Fruit fly (Drosophila melanogaster) whole organism, embryonic: ENCODE results near the gene Nab2.

ENCODE experiments used
- CG11696 ChIP-seq: fragments of 200-800 bp; sonication (Bioruptor generic); IDR thresholded peaks from 2 replicates; pipeline ENCODE4 v1.3.6; 2022; ENCODE audit warnings: missing biosample characterization, missing genetic modification characterization
- CG12155 ChIP-seq: fragments of 200-800 bp; sonication (Bioruptor generic); optimal IDR thresholded peaks from 3 replicates; lab custom pipeline; 2016; ENCODE audit warnings: missing biosample characterization, missing genetic modification characterization
- CG13894 ChIP-seq: fragments of 200-800 bp; sonication (Bioruptor generic); optimal IDR thresholded peaks from 3 replicates; lab custom pipeline; 2018; ENCODE audit warnings: missing biosample characterization, mild to moderate bottlenecking, missing genetic modification characterization, moderate library complexity
- CG14667 ChIP-seq: fragments of 200-800 bp; sonication (Bioruptor generic); IDR thresholded peaks from 2 replicates; pipeline ENCODE4 v1.3.6; 2022; ENCODE audit warnings: missing biosample characterization, missing genetic modification characterization
- CG15696 ChIP-seq: fragments of 200-800 bp; sonication (Bioruptor generic); optimal IDR thresholded peaks from 2 replicates; lab custom pipeline; 2019; ENCODE audit warnings: missing biosample characterization, mild to moderate bottlenecking, missing genetic modification characterization, moderate library complexity
- CG17186 ChIP-seq: fragments of 200-800 bp; sonication (Bioruptor generic); optimal IDR thresholded peaks from 3 replicates; lab custom pipeline; 2017; ENCODE audit warnings: missing biosample characterization, missing genetic modification reagents, missing genetic modification characterization
- CG17359 ChIP-seq: fragments of 200-800 bp; sonication (Bioruptor generic); optimal IDR thresholded peaks from 3 replicates; lab custom pipeline; 2018; ENCODE audit warnings: missing biosample characterization, mild to moderate bottlenecking, missing genetic modification characterization, moderate library complexity
- CG17802 ChIP-seq: fragments of 200-800 bp; sonication (Bioruptor generic); optimal IDR thresholded peaks from 2 replicates; lab custom pipeline; 2018; ENCODE audit warnings: missing biosample characterization, mild to moderate bottlenecking, missing genetic modification characterization, moderate library complexity
- CG1792 ChIP-seq: fragments of 200-800 bp; sonication (Bioruptor generic); optimal IDR thresholded peaks from 2 replicates; lab custom pipeline; 2016; ENCODE audit warnings: missing biosample characterization, missing genetic modification characterization
- CG32772 ChIP-seq: fragments of 200-800 bp; sonication (Bioruptor generic); IDR thresholded peaks from 2 replicates; pipeline ENCODE4 v1.3.6; 2022; ENCODE audit warnings: missing biosample characterization, missing genetic modification characterization
- CG34422 ChIP-seq: fragments of 200-800 bp; sonication (Bioruptor generic); IDR thresholded peaks from 3 replicates; pipeline ENCODE4 v1.3.6; 2022; ENCODE audit warnings: missing biosample characterization, missing genetic modification characterization
- CG43689 ChIP-seq: fragments of 200-800 bp; sonication (Bioruptor generic); IDR thresholded peaks from 2 replicates; pipeline ENCODE4 v1.3.6; 2022; ENCODE audit warnings: missing biosample characterization, missing genetic modification characterization
- CG5245 ChIP-seq: fragments of 200-800 bp; sonication (Bioruptor generic); optimal IDR thresholded peaks from 3 replicates; lab custom pipeline; 2016; ENCODE audit warnings: missing biosample characterization, missing genetic modification characterization
- CG7271 ChIP-seq: fragments of 200-800 bp; sonication (Bioruptor generic); optimal IDR thresholded peaks from 2 replicates; lab custom pipeline; 2018; ENCODE audit warnings: missing biosample characterization, mild to moderate bottlenecking, missing genetic modification characterization, moderate library complexity
- CG7928 ChIP-seq: fragments of 200-800 bp; sonication (Bioruptor generic); optimal IDR thresholded peaks from 2 replicates; lab custom pipeline; 2017; ENCODE audit warnings: missing biosample characterization, mild to moderate bottlenecking, missing genetic modification characterization
- CG7963 ChIP-seq: fragments of 200-800 bp; sonication (Bioruptor generic); IDR thresholded peaks from 3 replicates; pipeline ENCODE4 v1.3.6; 2022; ENCODE audit warnings: missing biosample characterization, missing genetic modification characterization; ENCODE audit not compliant: partially characterized antibody
- CG9215 ChIP-seq: fragments of 200-800 bp; sonication (Bioruptor generic); IDR thresholded peaks from 2 replicates; pipeline ENCODE4 v1.3.6; 2022; ENCODE audit warnings: missing biosample characterization, missing genetic modification characterization
- CkIIα-i1 ChIP-seq: fragments of 200-800 bp; sonication (Bioruptor generic); IDR thresholded peaks from 2 replicates; pipeline ENCODE4 v1.3.6; 2022; ENCODE audit warnings: missing biosample characterization, missing genetic modification characterization
- Deaf1 ChIP-seq: fragments of 200-800 bp; optimal IDR thresholded peaks from 3 replicates; lab custom pipeline; 2019; ENCODE audit warnings: missing biosample characterization, mild to moderate bottlenecking, missing genetic modification characterization, moderate library complexity
- Doc2 ChIP-seq: fragments of 200-800 bp; sonication (Bioruptor generic); IDR thresholded peaks from 2 replicates; pipeline ENCODE4 v1.3.6; 2022; ENCODE audit warnings: missing biosample characterization, missing genetic modification characterization
- Ets65A ChIP-seq: fragments of 200-800 bp; sonication (Bioruptor generic); peaks from one replicate; lab custom pipeline; 2016; ENCODE audit warnings: missing biosample characterization, missing genetic modification characterization
- Hr3 ChIP-seq: fragments of 200-800 bp; sonication (Bioruptor generic); optimal IDR thresholded peaks from 3 replicates; lab custom pipeline; 2016; ENCODE audit warnings: missing biosample characterization, missing genetic modification characterization
- Jarid2 ChIP-seq: fragments of 200-800 bp; sonication (Bioruptor generic); optimal IDR thresholded peaks from 3 replicates; lab custom pipeline; 2017; ENCODE audit warnings: mild to moderate bottlenecking, missing biosample characterization, missing genetic modification reagents, missing genetic modification characterization
- Mad ChIP-seq: fragments of 200-800 bp; sonication (Bioruptor generic); optimal IDR thresholded peaks from 2 replicates; lab custom pipeline; 2016; ENCODE audit warnings: missing biosample characterization, missing genetic modification characterization
- Mrtf ChIP-seq: fragments of 200-800 bp; sonication (Bioruptor generic); IDR thresholded peaks from 3 replicates; pipeline ENCODE4 v1.3.6; 2022; ENCODE audit warnings: missing biosample characterization, missing genetic modification characterization
- NfI ChIP-seq: fragments of 200-800 bp; sonication (Bioruptor generic); optimal IDR thresholded peaks from 3 replicates; lab custom pipeline; 2018; ENCODE audit warnings: missing biosample characterization, mild to moderate bottlenecking, missing genetic modification characterization, moderate library complexity
- Pdp1 ChIP-seq, 2 experiments: fragments of 200-800 bp; sonication (Bioruptor generic); optimal IDR thresholded peaks; 3 replicates each; lab custom pipeline; 2016; ENCODE audit warnings: missing biosample characterization in 2 of 2, missing genetic modification characterization in 2 of 2, mild to moderate bottlenecking in 1 of 2, moderate library complexity in 1 of 2
- Side ChIP-seq: fragments of 200-800 bp; sonication (Bioruptor generic); optimal IDR thresholded peaks from 2 replicates; lab custom pipeline; 2016; ENCODE audit warnings: missing biosample characterization, missing genetic modification characterization
- Sin3A ChIP-seq: fragments of >200 bp; optimal IDR thresholded peaks from 2 replicates; lab custom pipeline; 2018
- Ssrp ChIP-seq: fragments of 200-800 bp; sonication (Bioruptor generic); optimal IDR thresholded peaks from 2 replicates; lab custom pipeline; 2018; ENCODE audit warnings: missing biosample characterization, mild to moderate bottlenecking, missing genetic modification characterization, moderate library complexity
- Tbp ChIP-seq: fragments of >200 bp; optimal IDR thresholded peaks from 2 replicates; lab custom pipeline; 2018; ENCODE audit warnings: missing biosample characterization, missing genetic modification characterization
- Usf ChIP-seq: fragments of 200-800 bp; sonication (Bioruptor generic); optimal IDR thresholded peaks from 2 replicates; lab custom pipeline; 2017; ENCODE audit warnings: missing genotype, missing biosample characterization, missing genetic modification characterization
- ase ChIP-seq: fragments of 200-800 bp; sonication (Bioruptor generic); IDR thresholded peaks from 3 replicates; pipeline ENCODE4 v1.3.6; 2022; ENCODE audit warnings: missing biosample characterization, missing genetic modification characterization
- chm ChIP-seq: fragments of 200-800 bp; sonication (Bioruptor generic); IDR thresholded peaks from 2 replicates; pipeline ENCODE4 v1.3.6; 2022; ENCODE audit warnings: missing biosample characterization, missing genetic modification characterization
- dimm ChIP-seq: fragments of 200-800 bp; sonication (Bioruptor generic); IDR thresholded peaks from 2 replicates; pipeline ENCODE4 v1.3.6; 2022; ENCODE audit warnings: missing biosample characterization, missing genetic modification characterization
- disco-r ChIP-seq: fragments of 200-800 bp; sonication (Bioruptor generic); optimal IDR thresholded peaks from 2 replicates; lab custom pipeline; 2016; ENCODE audit warnings: missing biosample characterization, missing genetic modification characterization
- dysf ChIP-seq: fragments of 200-800 bp; sonication (Bioruptor generic); IDR thresholded peaks from 3 replicates; pipeline ENCODE4 v1.3.6; 2022; ENCODE audit warnings: missing biosample characterization, missing genetic modification characterization
- gcm ChIP-seq: fragments of 200-800 bp; sonication (Bioruptor generic); optimal IDR thresholded peaks from 2 replicates; lab custom pipeline; 2019; ENCODE audit warnings: missing biosample characterization, mild to moderate bottlenecking, missing genetic modification characterization, moderate library complexity
- gem ChIP-seq: fragments of 200-800 bp; sonication (Bioruptor generic); optimal IDR thresholded peaks from 2 replicates; lab custom pipeline; 2019; ENCODE audit warnings: missing biosample characterization, mild to moderate bottlenecking, missing genetic modification characterization, moderate library complexity
- gfzf ChIP-seq: fragments of 200-800 bp; sonication (Bioruptor generic); optimal IDR thresholded peaks from 2 replicates; lab custom pipeline; 2016; ENCODE audit warnings: missing biosample characterization, mild to moderate bottlenecking, missing genetic modification characterization, moderate library complexity
- kah ChIP-seq: fragments of 200-800 bp; sonication (Bioruptor generic); optimal IDR thresholded peaks from 2 replicates; lab custom pipeline; 2018; ENCODE audit warnings: missing biosample characterization, mild to moderate bottlenecking, missing genetic modification characterization
- kni ChIP-seq: fragments of 200-800 bp; sonication (Bioruptor generic); optimal IDR thresholded peaks from 3 replicates; lab custom pipeline; 2017; ENCODE audit warnings: mild to moderate bottlenecking, missing biosample characterization, missing genetic modification reagents, missing genetic modification characterization
- mld ChIP-seq: fragments of 200-800 bp; sonication (Bioruptor generic); IDR thresholded peaks from 3 replicates; pipeline ENCODE4 v1.3.6; 2022; ENCODE audit warnings: missing biosample characterization, missing genetic modification characterization; ENCODE audit not compliant: partially characterized antibody
- slou ChIP-seq: fragments of 200-800 bp; sonication (Bioruptor generic); optimal IDR thresholded peaks from 3 replicates; lab custom pipeline; 2016; ENCODE audit warnings: missing biosample characterization, missing genetic modification characterization
- sr ChIP-seq: fragments of 200-800 bp; sonication (Bioruptor generic); IDR thresholded peaks from 3 replicates; pipeline ENCODE4 v1.3.6; 2022; ENCODE audit warnings: missing biosample characterization, missing genetic modification characterization
- stwl ChIP-seq: fragments of 200-800 bp; sonication (Bioruptor generic); optimal IDR thresholded peaks from 3 replicates; lab custom pipeline; 2018; ENCODE audit warnings: missing biosample characterization, mild to moderate bottlenecking, missing genetic modification characterization, moderate library complexity
- tll ChIP-seq, 2 experiments: fragments of 200-800 bp in 1 of 2; fragments of >200 bp in 1 of 2; sonication (Bioruptor generic) in 1 of 2; optimal IDR thresholded peaks; 2 replicates each; lab custom pipeline; 2017 to 2019; ENCODE audit warnings: missing biosample characterization in 2 of 2, missing genetic modification characterization in 2 of 2, mild to moderate bottlenecking in 1 of 2, moderate library complexity in 1 of 2
- trem ChIP-seq: fragments of 200-800 bp; optimal IDR thresholded peaks from 3 replicates; lab custom pipeline; 2019; ENCODE audit warnings: missing biosample characterization, mild to moderate bottlenecking, missing genetic modification characterization, moderate library complexity
- vfl ChIP-seq: fragments of 200-800 bp; sonication (Bioruptor generic); optimal IDR thresholded peaks from 2 replicates; lab custom pipeline; 2016; ENCODE audit warnings: missing biosample characterization, missing genetic modification characterization
- wdn ChIP-seq: fragments of 200-800 bp; sonication (Bioruptor generic); IDR thresholded peaks from 2 replicates; pipeline ENCODE4 v1.3.6; 2022; ENCODE audit warnings: missing biosample characterization, missing genetic modification characterization

Gene Nab2

dm6 chr3R:24318217-24319082 is at the start of gene Nab2, which contains the start of gene BRWD3 (continued):
- no peak for TF ChIP-seq gem (tag; lab: Kevin White, UChicago)
- peak in 1 of 2 experiments; percentile 28 for TF ChIP-seq Pdp1 (GFP tag; optimal IDR thresholded peaks at IDR 0.05; lab: Kevin White, UChicago)
- TF ChIP-seq CG11696 (GFP tag; lab: Robert Waterston, UW): no peak
- TF ChIP-seq kni: no peak
- TF ChIP-seq Usf (GFP tag; lab: Kevin White, UChicago): no peak
- TF ChIP-seq vfl: no peak
- TF ChIP-seq CG17186 (GFP tag; lab: Kevin White, UChicago): no peak
- no peak for TF ChIP-seq slou (GFP tag; lab: Kevin White, UChicago)
- TF ChIP-seq CG7271 (tag; lab: Kevin White, UChicago): no peak
- TF ChIP-seq Mrtf (GFP tag; lab: Robert Waterston, UW): no peak
- no peak for TF ChIP-seq wdn (GFP tag; lab: Robert Waterston, UW)
- no peak for TF ChIP-seq CG13894 (tag; lab: Kevin White, UChicago)
- TF ChIP-seq stwl: peak; percentile 23
- no peak for TF ChIP-seq CG17802
- TF ChIP-seq CG12155 (GFP tag; lab: Kevin White, UChicago): peak; percentile 39
- TF ChIP-seq tll (GFP tag; optimal IDR thresholded peaks at IDR 0.05; lab: Kevin White, UChicago): no peak
- no peak for TF ChIP-seq CG17359
- peak; percentile 18 for TF ChIP-seq Sin3A (lab: Kevin White, UChicago)
- no peak for TF ChIP-seq Jarid2 (GFP tag; lab: Kevin White, UChicago)
- no peak for TF ChIP-seq trem (tag; lab: Kevin White, UChicago)
- TF ChIP-seq sr (GFP tag; lab: Robert Waterston, UW): no peak
- no peak for TF ChIP-seq dimm (GFP tag; lab: Robert Waterston, UW)
- peak; percentile 43 for TF ChIP-seq Hr3 (GFP tag; lab: Kevin White, UChicago)
- TF ChIP-seq disco-r (GFP tag; lab: Kevin White, UChicago): no peak
- no peak for TF ChIP-seq Side (GFP tag; lab: Kevin White, UChicago)
- peak; percentile 31 for TF ChIP-seq NfI (GFP tag; lab: Kevin White, UChicago)
- TF ChIP-seq CG32772: peak; percentile 60
- peak; percentile 45; the same call in 2 of the 3 replicates for TF ChIP-seq CG34422 (GFP tag; lab: Robert Waterston, UW)
- TF ChIP-seq CG9215 (GFP tag; lab: Robert Waterston, UW): no peak; the same call in 1 of the 2 replicates
- TF ChIP-seq mld (GFP tag; lab: Robert Waterston, UW): peak; percentile 60; the same call in 1 of the 3 replicates
- no peak for TF ChIP-seq gcm (GFP tag; lab: Kevin White, UChicago)
- TF ChIP-seq CG43689: no peak
- peak; percentile 22 for TF ChIP-seq Ssrp (tag; lab: Kevin White, UChicago)
- no peak for TF ChIP-seq CG5245 (GFP tag; lab: Kevin White, UChicago)
- no peak for TF ChIP-seq Deaf1
- TF ChIP-seq gfzf (GFP tag; lab: Kevin White, UChicago): no peak
- TF ChIP-seq CG15696 (tag; lab: Kevin White, UChicago): peak; percentile 28
- peak; percentile 53; the same call in 1 of the 3 replicates for TF ChIP-seq dysf (GFP tag; lab: Robert Waterston, UW)
- peak; percentile 69; the same call in 2 of the 3 replicates for TF ChIP-seq CG7963 (GFP tag; lab: Robert Waterston, UW)
- no peak for TF ChIP-seq CG7928
- peak; percentile 30 for TF ChIP-seq Mad (GFP tag; lab: Kevin White, UChicago)
- TF ChIP-seq chm (GFP tag; lab: Robert Waterston, UW): no peak
- TF ChIP-seq Ets65A (GFP tag; lab: Kevin White, UChicago): peak; percentile 84
- TF ChIP-seq Doc2: no peak
- TF ChIP-seq kah: no peak
- no peak for TF ChIP-seq CG14667 (GFP tag; lab: Robert Waterston, UW)
- no peak for TF ChIP-seq Tbp
- TF ChIP-seq ase (GFP tag; lab: Robert Waterston, UW): peak; percentile 39; the same call in 1 of the 3 replicates
- TF ChIP-seq CkIIα-i1 (GFP tag; lab: Robert Waterston, UW): no peak
- no peak for TF ChIP-seq CG1792 (GFP tag; lab: Kevin White, UChicago)
